Worm (Caenorhabditis elegans): ENCODE measurements around the gene sre-49.
"Not testable (repeated sequence)": the region's sequence is repeated elsewhere in the genome, so short reads cannot be mapped to it uniquely, and the experiment has no call there.

DNA sequence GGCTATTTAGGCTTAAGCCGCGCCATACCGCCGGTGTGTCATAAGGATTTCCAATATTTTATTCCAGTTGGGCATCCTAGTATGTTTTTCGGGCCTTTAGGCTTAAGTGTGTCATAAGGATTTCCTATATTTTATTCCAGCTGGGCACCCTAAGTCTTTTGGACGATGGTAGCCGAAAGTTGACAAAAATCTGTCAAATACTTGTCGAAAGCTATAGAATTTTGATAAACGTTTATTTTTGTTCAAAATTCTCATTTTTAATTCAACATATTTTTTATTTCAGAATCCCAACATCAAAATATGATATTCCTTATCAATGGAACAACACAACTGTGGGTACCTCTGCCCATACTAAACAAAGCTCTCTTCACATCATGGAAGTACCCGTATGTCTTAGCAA is at the start of gene sre-49:
- not testable (repeated sequence) for TF ChIP-seq eyg-1 (tag; optimal IDR thresholded peaks at IDR 0.05); pqm-1 (tag; optimal IDR thresholded peaks at IDR 0.05); K09A11.1 (tag; optimal IDR thresholded peaks at IDR 0.05; ENCODE audit: insufficient read depth); ceh-9 (tag; optimal IDR thresholded peaks at IDR 0.05); ceh-24 (tag; optimal IDR thresholded peaks at IDR 0.05); nfya-1 (tag; optimal IDR thresholded peaks at IDR 0.05); sox-2 (GFP tag; IDR thresholded peaks at IDR 0.05)
